Fruit fly (Drosophila melanogaster) whole organism, embryonic: ENCODE data around the gene corto.

ENCODE experiments used
- CG10209 ChIP-seq: fragments of 200-800 bp; sonication (Bioruptor generic); optimal IDR thresholded peaks from 3 replicates; lab custom pipeline; 2017; ENCODE audit warnings: missing biosample characterization, mild to moderate bottlenecking, missing genetic modification characterization, missing genetic modification reagents
- CG12659 ChIP-seq: fragments of 200-800 bp; sonication (Bioruptor generic); optimal IDR thresholded peaks from 3 replicates; lab custom pipeline; 2017; ENCODE audit warnings: mild to moderate bottlenecking, missing biosample characterization, missing genetic modification reagents, missing genetic modification characterization
- CG14860 ChIP-seq: fragments of 200-800 bp; sonication (Bioruptor generic); IDR thresholded peaks from 3 replicates; pipeline ENCODE4 v1.3.6; 2022; ENCODE audit warnings: missing biosample characterization, missing genetic modification characterization; ENCODE audit not compliant: partially characterized antibody
- CG15479 ChIP-seq: fragments of 200-800 bp; sonication (Bioruptor generic); optimal IDR thresholded peaks from 3 replicates; lab custom pipeline; 2019; ENCODE audit warnings: missing biosample characterization, mild to moderate bottlenecking, missing genetic modification characterization, moderate library complexity
- CG1602 ChIP-seq: fragments of 200-800 bp; sonication (Bioruptor generic); optimal IDR thresholded peaks from 3 replicates; lab custom pipeline; 2016; ENCODE audit warnings: missing biosample characterization, missing genetic modification characterization
- CG16779 ChIP-seq: fragments of 200-800 bp; sonication (Bioruptor generic); IDR thresholded peaks from 2 replicates; pipeline ENCODE4 v1.3.6; 2022; ENCODE audit warnings: missing biosample characterization, missing genetic modification characterization
- CG16813 ChIP-seq: fragments of 200-800 bp; sonication (Bioruptor generic); IDR thresholded peaks from 3 replicates; pipeline ENCODE4 v1.3.6; 2022; ENCODE audit warnings: missing biosample characterization, missing genetic modification characterization; ENCODE audit not compliant: partially characterized antibody
- CG16815 ChIP-seq: fragments of 200-800 bp; sonication (Bioruptor generic); optimal IDR thresholded peaks from 3 replicates; lab custom pipeline; 2017; ENCODE audit warnings: missing biosample characterization, mild to moderate bottlenecking, missing genetic modification characterization
- CG17361 ChIP-seq: fragments of 200-800 bp; sonication (Bioruptor generic); IDR thresholded peaks from 3 replicates; pipeline ENCODE4 v1.3.6; 2022; ENCODE audit warnings: missing biosample characterization, missing genetic modification characterization
- CG1792 ChIP-seq: fragments of 200-800 bp; sonication (Bioruptor generic); optimal IDR thresholded peaks from 2 replicates; lab custom pipeline; 2016; ENCODE audit warnings: missing biosample characterization, missing genetic modification characterization
- CG18599 ChIP-seq: fragments of 200-800 bp; sonication (Bioruptor generic); optimal IDR thresholded peaks from 3 replicates; lab custom pipeline; 2017; ENCODE audit warnings: missing biosample characterization, missing genetic modification characterization, mild to moderate bottlenecking, moderate library complexity, missing genetic modification reagents
- CG18764 ChIP-seq: fragments of 200-800 bp; sonication (Bioruptor generic); optimal IDR thresholded peaks from 3 replicates; lab custom pipeline; 2016; ENCODE audit warnings: missing biosample characterization, missing genetic modification characterization
- CG2129 ChIP-seq: fragments of 200-800 bp; sonication (Bioruptor generic); IDR thresholded peaks from 2 replicates; pipeline ENCODE4 v1.3.6; 2022; ENCODE audit warnings: missing biosample characterization, missing genetic modification characterization; ENCODE audit not compliant: partially characterized antibody
- CG3163 ChIP-seq: fragments of 200-800 bp; sonication (Bioruptor generic); optimal IDR thresholded peaks from 3 replicates; lab custom pipeline; 2016; ENCODE audit warnings: missing biosample characterization, missing genetic modification characterization
- CG7745 ChIP-seq: fragments of 200-800 bp; sonication (Bioruptor generic); optimal IDR thresholded peaks from 2 replicates; lab custom pipeline; 2018; ENCODE audit warnings: missing biosample characterization, mild to moderate bottlenecking, missing genetic modification characterization, moderate library complexity
- Camta ChIP-seq: fragments of 200-800 bp; sonication (Bioruptor generic); optimal IDR thresholded peaks from 2 replicates; lab custom pipeline; 2016; ENCODE audit warnings: missing biosample characterization, missing genetic modification characterization
- Chrac-16 ChIP-seq: fragments of 200-800 bp; sonication (Bioruptor generic); optimal IDR thresholded peaks from 3 replicates; lab custom pipeline; 2016; ENCODE audit warnings: missing biosample characterization, missing genetic modification characterization
- D ChIP-seq, 2 experiments: fragments of 200-800 bp in 1 of 2; fragments of >200 bp in 1 of 2; sonication (Bioruptor generic) in 1 of 2; optimal IDR thresholded peaks; 2 replicates in 1 of 2; 3 replicates in 1 of 2; lab custom pipeline; 2017; ENCODE audit warnings: mild to moderate bottlenecking in 1 of 2, missing biosample characterization in 1 of 2, missing genetic modification characterization in 1 of 2, missing genetic modification reagents in 1 of 2
- D19A ChIP-seq: fragments of 200-800 bp; optimal IDR thresholded peaks from 3 replicates; lab custom pipeline; 2019; ENCODE audit warnings: missing biosample characterization, mild to moderate bottlenecking, missing genetic modification characterization, moderate library complexity
- Eip74EF ChIP-seq, 2 experiments: fragments of 200-800 bp in 1 of 2; fragments of >200 bp in 1 of 2; sonication (Bioruptor generic) in 1 of 2; optimal IDR thresholded peaks; 2 replicates each; lab custom pipeline; 2017 to 2019; ENCODE audit warnings: missing biosample characterization in 2 of 2, missing genetic modification characterization in 2 of 2, mild to moderate bottlenecking in 1 of 2, moderate library complexity in 1 of 2
- Sry-δ ChIP-seq: fragments of 200-800 bp; sonication (Bioruptor generic); optimal IDR thresholded peaks from 2 replicates; lab custom pipeline; 2016; ENCODE audit warnings: missing biosample characterization, missing genetic modification characterization
- Trl ChIP-seq, 3 experiments: fragments of >200 bp in 2 of 3; fragments of 200-800 bp in 1 of 3; sonication (Bioruptor generic) in 1 of 3; optimal IDR thresholded peaks; 2 replicates in 1 of 3; 3 replicates in 2 of 3; lab custom pipeline; 2016 to 2017; ENCODE audit warnings: missing biosample characterization in 1 of 3, missing genetic modification characterization in 1 of 3
- ac ChIP-seq: fragments of 200-800 bp; sonication (Bioruptor generic); optimal IDR thresholded peaks from 3 replicates; lab custom pipeline; 2017; ENCODE audit warnings: missing biosample characterization, mild to moderate bottlenecking, missing genetic modification characterization
- cg ChIP-seq: fragments of 200-800 bp; sonication (Bioruptor generic); optimal IDR thresholded peaks from 3 replicates; lab custom pipeline; 2019; ENCODE audit warnings: missing biosample characterization, mild to moderate bottlenecking, missing genetic modification characterization, moderate library complexity
- crc ChIP-seq: fragments of 200-800 bp; sonication (Bioruptor generic); optimal IDR thresholded peaks from 2 replicates; lab custom pipeline; 2016; ENCODE audit warnings: missing biosample characterization, missing genetic modification characterization
- da ChIP-seq: fragments of 200-800 bp; sonication (Bioruptor generic); optimal IDR thresholded peaks from 2 replicates; lab custom pipeline; 2016; ENCODE audit warnings: missing biosample characterization, missing genetic modification characterization
- dm ChIP-seq: fragments of 200-800 bp; sonication (Bioruptor generic); optimal IDR thresholded peaks from 3 replicates; lab custom pipeline; 2016; ENCODE audit warnings: missing biosample characterization, missing genetic modification characterization
- gfzf ChIP-seq: fragments of 200-800 bp; sonication (Bioruptor generic); optimal IDR thresholded peaks from 2 replicates; lab custom pipeline; 2016; ENCODE audit warnings: missing biosample characterization, mild to moderate bottlenecking, missing genetic modification characterization, moderate library complexity
- gsb-n ChIP-seq: fragments of 200-800 bp; sonication (Bioruptor generic); optimal IDR thresholded peaks from 3 replicates; lab custom pipeline; 2018; ENCODE audit warnings: missing biosample characterization, mild to moderate bottlenecking, missing genetic modification characterization
- hkb ChIP-seq, 2 experiments: fragments of 200-800 bp in 1 of 2; fragments of >200 bp in 1 of 2; sonication (Bioruptor generic) in 1 of 2; IDR thresholded peaks in 1 of 2; optimal IDR thresholded peaks in 1 of 2; 2 replicates each; pipeline versions ENCODE4 v1.3.6 to Lab custom; 2017 to 2022; ENCODE audit warnings: missing biosample characterization in 1 of 2, missing genetic modification characterization in 1 of 2
- lmd ChIP-seq: fragments of 200-800 bp; sonication (Bioruptor generic); IDR thresholded peaks from 2 replicates; pipeline ENCODE4 v1.3.6; 2022; ENCODE audit warnings: missing biosample characterization, missing genetic modification characterization
- nom ChIP-seq: fragments of 200-800 bp; sonication (Bioruptor generic); optimal IDR thresholded peaks from 2 replicates; lab custom pipeline; 2017; ENCODE audit warnings: missing biosample characterization, missing genetic modification characterization, mild to moderate bottlenecking, moderate library complexity, missing genetic modification reagents
- onecut ChIP-seq: fragments of 200-800 bp; sonication (Bioruptor generic); IDR thresholded peaks from 2 replicates; pipeline ENCODE4 v1.3.6; 2022; ENCODE audit warnings: missing biosample characterization, missing genetic modification characterization
- otp ChIP-seq: fragments of 200-800 bp; sonication (Bioruptor generic); IDR thresholded peaks from 3 replicates; pipeline ENCODE4, ENCODE4 v1.3.6; 2022; ENCODE audit warnings: missing biosample characterization, missing genetic modification characterization
- run ChIP-seq: fragments of 200-800 bp; sonication (Bioruptor generic); optimal IDR thresholded peaks from 3 replicates; lab custom pipeline; 2018; ENCODE audit warnings: missing biosample characterization, mild to moderate bottlenecking, missing genetic modification characterization
- sr ChIP-seq: fragments of 200-800 bp; sonication (Bioruptor generic); IDR thresholded peaks from 3 replicates; pipeline ENCODE4 v1.3.6; 2022; ENCODE audit warnings: missing biosample characterization, missing genetic modification characterization
- tll ChIP-seq, 2 experiments: fragments of 200-800 bp in 1 of 2; fragments of >200 bp in 1 of 2; sonication (Bioruptor generic) in 1 of 2; optimal IDR thresholded peaks; 2 replicates each; lab custom pipeline; 2017 to 2019; ENCODE audit warnings: missing biosample characterization in 2 of 2, missing genetic modification characterization in 2 of 2, mild to moderate bottlenecking in 1 of 2, moderate library complexity in 1 of 2
- wek ChIP-seq: fragments of 200-800 bp; sonication (Bioruptor generic); optimal IDR thresholded peaks from 3 replicates; lab custom pipeline; 2018; ENCODE audit warnings: missing biosample characterization, mild to moderate bottlenecking, missing genetic modification characterization, moderate library complexity
- yki ChIP-seq: fragments of >200 bp; optimal IDR thresholded peaks from 3 replicates; lab custom pipeline; 2018
- zfh1 ChIP-seq: fragments of 200-800 bp; sonication (Bioruptor generic); IDR thresholded peaks from 3 replicates; pipeline ENCODE4 v1.3.6; 2022; ENCODE audit warnings: missing biosample characterization, missing genetic modification characterization

Gene corto

DNA sequence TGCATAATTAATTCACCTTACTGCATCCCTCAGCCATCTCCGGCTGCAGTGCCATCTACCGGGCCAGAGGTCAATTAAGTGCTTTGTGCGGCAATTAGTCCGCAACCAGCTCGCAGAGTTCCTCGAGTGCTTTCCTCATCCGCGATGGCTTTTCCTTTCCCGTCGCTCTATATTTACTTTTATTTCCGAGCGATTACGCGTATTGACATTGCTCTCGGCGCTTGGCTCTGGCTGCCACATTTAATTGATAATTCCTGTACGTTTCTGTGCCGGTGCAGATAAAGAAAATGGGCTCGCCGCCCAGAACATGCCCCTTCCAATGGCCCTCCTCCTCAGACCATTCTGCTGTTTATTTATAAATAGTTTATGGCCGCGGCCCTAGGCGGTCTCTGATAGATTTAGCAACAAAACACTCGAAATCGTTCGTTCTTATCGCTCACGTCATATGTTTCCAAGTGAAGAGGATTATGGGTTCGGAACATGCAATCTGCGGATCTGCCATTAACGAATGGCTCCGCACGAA, 33.2 kb downstream of the corto start (continued):
- TF ChIP-seq CG10209 (GFP tag; lab: Kevin White, UChicago): peak; percentile 85
- peak; percentile 44 for TF ChIP-seq da (GFP tag; lab: Kevin White, UChicago)
- peak; percentile 54 for TF ChIP-seq D19A
- TF ChIP-seq CG1602 (GFP tag; lab: Kevin White, UChicago): peak; percentile 62
- TF ChIP-seq CG14860 (GFP tag; lab: Robert Waterston, UW): no peak
- peak in 1 of 2 experiments; percentile 26 for TF ChIP-seq tll (GFP tag; optimal IDR thresholded peaks at IDR 0.05; lab: Kevin White, UChicago)
- peak; percentile 91 for TF ChIP-seq CG15479
- peak; percentile 90 for TF ChIP-seq CG1792 (GFP tag; lab: Kevin White, UChicago)
- no peak for TF ChIP-seq CG17361 (GFP tag; lab: Robert Waterston, UW)
- TF ChIP-seq D (optimal IDR thresholded peaks at IDR 0.05; lab: Kevin White, UChicago): no peak
- peak; percentile 86 for TF ChIP-seq D (GFP tag; optimal IDR thresholded peaks at IDR 0.05; lab: Kevin White, UChicago)
- TF ChIP-seq CG16815 (GFP tag; lab: Kevin White, UChicago): peak; percentile 3
- peak in 1 of 2 experiments; percentile 43 for TF ChIP-seq Eip74EF (GFP tag; optimal IDR thresholded peaks at IDR 0.05; lab: Kevin White, UChicago)
- TF ChIP-seq dm (GFP tag; lab: Kevin White, UChicago): no peak
- peak; percentile 89 for TF ChIP-seq wek
- peak; percentile 85 for TF ChIP-seq onecut (GFP tag; lab: Robert Waterston, UW)
- TF ChIP-seq CG7745 (tag; lab: Kevin White, UChicago): peak; percentile 93
- TF ChIP-seq CG18764: peak; percentile 76
- no peak for TF ChIP-seq CG2129 (GFP tag; lab: Robert Waterston, UW)
- no peak for TF ChIP-seq Trl (optimal IDR thresholded peaks at IDR 0.05; lab: Kevin White, UChicago)
- TF ChIP-seq Trl (GFP tag; optimal IDR thresholded peaks at IDR 0.05; lab: Kevin White, UChicago): peak; percentile 83
- peak; percentile 23 for TF ChIP-seq CG3163 (GFP tag; lab: Kevin White, UChicago)
- TF ChIP-seq lmd (GFP tag; lab: Robert Waterston, UW): peak; percentile 41; the same call in 1 of the 2 replicates
- TF ChIP-seq Sry-δ: peak; percentile 51
- peak; percentile 76 for TF ChIP-seq Camta (GFP tag; lab: Kevin White, UChicago)
- no peak for TF ChIP-seq hkb (optimal IDR thresholded peaks at IDR 0.05; lab: Kevin White, UChicago)
- TF ChIP-seq hkb (GFP tag; IDR thresholded peaks at IDR 0.05; lab: Robert Waterston, UW): peak; percentile 90
- peak; percentile 74 for TF ChIP-seq CG12659 (GFP tag; lab: Kevin White, UChicago)
- TF ChIP-seq gsb-n: peak; percentile 86
- no peak for TF ChIP-seq CG16813 (GFP tag; lab: Robert Waterston, UW)
- no peak for TF ChIP-seq Chrac-16 (GFP tag; lab: Kevin White, UChicago)
- peak; percentile 21 for TF ChIP-seq nom (GFP tag; lab: Kevin White, UChicago)
- peak; percentile 80 for TF ChIP-seq ac (GFP tag; lab: Kevin White, UChicago)
- peak; percentile 42; the same call in 1 of the 2 replicates for TF ChIP-seq CG16779 (GFP tag; lab: Robert Waterston, UW)
- peak; percentile 59 for TF ChIP-seq crc (GFP tag; lab: Kevin White, UChicago)
- TF ChIP-seq zfh1 (GFP tag; lab: Robert Waterston, UW): peak; percentile 82
- no peak for TF ChIP-seq yki (lab: Kevin White, UChicago)
- TF ChIP-seq sr (GFP tag; lab: Robert Waterston, UW): peak; percentile 65; the same call in 2 of the 3 replicates
- TF ChIP-seq otp: peak; percentile 95
- TF ChIP-seq gfzf (GFP tag; lab: Kevin White, UChicago): no peak
- no peak for TF ChIP-seq cg (GFP tag; lab: Kevin White, UChicago)
- TF ChIP-seq CG18599: peak; percentile 84
- TF ChIP-seq run (tag; lab: Kevin White, UChicago): peak; percentile 62
